Worm (Caenorhabditis elegans) whole organism, late embryonic: ENCODE data around the gene Y37A1B.7.

Experiments
- T23F11.4 ChIP-seq: fragments of 200-800 bp; sonication (Bioruptor generic); optimal IDR thresholded peaks from 2 replicates; lab custom pipeline; 2018; ENCODE audit warnings: mild to moderate bottlenecking, missing genetic modification characterization, missing compliant biosample characterization
- ama-1 ChIP-seq: fragments of 150-350 bp; optimal IDR thresholded peaks from 2 replicates; lab custom pipeline; 2014
- ceh-14 ChIP-seq: sonication (generic microtip); optimal IDR thresholded peaks from 2 replicates; lab custom pipeline; 2016; ENCODE audit warnings: missing genotype, missing genetic modification characterization, missing compliant biosample characterization
- ceh-19 ChIP-seq: fragments of 200-800 bp; sonication (Bioruptor generic); optimal IDR thresholded peaks from 2 replicates; lab custom pipeline; 2018; ENCODE audit warnings: mild to moderate bottlenecking, missing genetic modification characterization, missing compliant biosample characterization
- ceh-31 ChIP-seq: sonication (generic microtip); optimal IDR thresholded peaks from 2 replicates; lab custom pipeline; 2016; ENCODE audit warnings: missing genetic modification characterization, missing compliant biosample characterization
- ceh-34 ChIP-seq: sonication (generic microtip); optimal IDR thresholded peaks from 2 replicates; lab custom pipeline; 2016; ENCODE audit warnings: mild to moderate bottlenecking, missing genetic modification characterization, missing compliant biosample characterization
- ceh-45 ChIP-seq: fragments of 200-800 bp; sonication (Bioruptor generic); IDR thresholded peaks from 2 replicates; pipeline ENCODE4 v1.3.6; 2022; ENCODE audit warnings: missing genetic modification reagents, missing genetic modification characterization, missing compliant biosample characterization
- ceh-6 ChIP-seq: fragments of 200-800 bp; sonication (Bioruptor generic); optimal IDR thresholded peaks from 2 replicates; lab custom pipeline; 2018; ENCODE audit warnings: mild to moderate bottlenecking, missing genetic modification characterization, missing compliant biosample characterization
- ceh-9 ChIP-seq: sonication (generic microtip); optimal IDR thresholded peaks from 2 replicates; lab custom pipeline; 2016; ENCODE audit warnings: mild to moderate bottlenecking, missing genetic modification characterization, inconsistent platforms, missing compliant biosample characterization
- che-1 ChIP-seq: sonication (generic microtip); optimal IDR thresholded peaks from 2 replicates; lab custom pipeline; 2016; ENCODE audit warnings: mild to moderate bottlenecking, missing genetic modification characterization, missing compliant biosample characterization
- dmd-4 ChIP-seq: sonication (generic microtip); optimal IDR thresholded peaks from 2 replicates; lab custom pipeline; 2016; ENCODE audit warnings: borderline replicate concordance, missing genetic modification characterization, missing compliant biosample characterization
- ets-4 ChIP-seq: sonication (generic microtip); optimal IDR thresholded peaks from 2 replicates; lab custom pipeline; 2016; ENCODE audit warnings: missing genetic modification characterization, missing compliant biosample characterization
- fax-1 ChIP-seq: sonication (generic microtip); optimal IDR thresholded peaks from 2 replicates; lab custom pipeline; 2016; ENCODE audit warnings: missing genotype, missing genetic modification characterization, missing compliant biosample characterization
- gmeb-2 ChIP-seq: sonication (generic microtip); optimal IDR thresholded peaks from 2 replicates; lab custom pipeline; 2016; ENCODE audit warnings: missing genetic modification characterization, inconsistent platforms, missing compliant biosample characterization
- hlh-30 ChIP-seq: sonication (generic microtip); optimal IDR thresholded peaks from 2 replicates; lab custom pipeline; 2017; ENCODE audit warnings: antibody characterized with exemption, missing genetic modification characterization, missing compliant biosample characterization; ENCODE audit not compliant: insufficient read depth
- madf-2 ChIP-seq: sonication (generic microtip); optimal IDR thresholded peaks from 2 replicates; lab custom pipeline; 2017; ENCODE audit warnings: missing genetic modification characterization, missing compliant biosample characterization
- nfya-1 ChIP-seq: sonication (generic microtip); optimal IDR thresholded peaks from 2 replicates; lab custom pipeline; 2017; ENCODE audit warnings: missing genetic modification characterization, mild to moderate bottlenecking, missing compliant biosample characterization, antibody characterized with exemption, moderate library complexity
- nhr-232 ChIP-seq: sonication (generic microtip); optimal IDR thresholded peaks from 2 replicates; lab custom pipeline; 2016; ENCODE audit warnings: missing genetic modification characterization, missing compliant biosample characterization
- odd-2 ChIP-seq: sonication (generic microtip); optimal IDR thresholded peaks from 2 replicates; lab custom pipeline; 2017; ENCODE audit warnings: antibody characterized with exemption, mild to moderate bottlenecking, missing genetic modification characterization, missing compliant biosample characterization
- pag-3 ChIP-seq: sonication (generic microtip); optimal IDR thresholded peaks from 2 replicates; lab custom pipeline; 2016; ENCODE audit warnings: missing compliant biosample characterization, missing genetic modification characterization, borderline replicate concordance
- pat-9 ChIP-seq: fragments of 200-800 bp; sonication (Bioruptor generic); optimal IDR thresholded peaks from 2 replicates; lab custom pipeline; 2018; ENCODE audit warnings: mild to moderate bottlenecking, missing genetic modification characterization, moderate library complexity, missing compliant biosample characterization
- pqm-1 ChIP-seq: sonication (generic microtip); optimal IDR thresholded peaks from 2 replicates; lab custom pipeline; 2016; ENCODE audit warnings: missing genetic modification characterization, missing compliant biosample characterization
- pros-1 ChIP-seq: fragments of 150-350 bp; optimal IDR thresholded peaks from 2 replicates; lab custom pipeline; 2014; ENCODE audit warnings: missing biosample characterization, missing genetic modification reagents, missing genetic modification characterization
- sox-2 ChIP-seq: fragments of 200-800 bp; sonication (Bioruptor generic); IDR thresholded peaks from 2 replicates; pipeline ENCODE4 v1.3.6; 2022; ENCODE audit warnings: missing genetic modification reagents, missing genetic modification characterization, missing compliant biosample characterization
- sox-4 ChIP-seq: sonication (generic microtip); optimal IDR thresholded peaks from 2 replicates; lab custom pipeline; 2017; ENCODE audit warnings: mild to moderate bottlenecking, missing genetic modification characterization, inconsistent platforms, missing compliant biosample characterization
- tbx-2 ChIP-seq: sonication (generic microtip); optimal IDR thresholded peaks from 2 replicates; lab custom pipeline; 2016; ENCODE audit warnings: missing genetic modification characterization, missing compliant biosample characterization
- tbx-7 ChIP-seq: sonication (generic microtip); optimal IDR thresholded peaks from 2 replicates; lab custom pipeline; 2016; ENCODE audit warnings: missing genotype, missing genetic modification characterization, missing compliant biosample characterization
- ttx-3 ChIP-seq: sonication (generic microtip); optimal IDR thresholded peaks from 2 replicates; lab custom pipeline; 2016; ENCODE audit warnings: missing genetic modification reagents, missing genetic modification characterization, missing compliant biosample characterization
- unc-55 ChIP-seq: sonication (generic microtip); optimal IDR thresholded peaks from 2 replicates; lab custom pipeline; 2017; ENCODE audit warnings: missing biosample characterization, missing genetic modification reagents, missing genetic modification characterization
- unc-86 ChIP-seq: sonication (generic microtip); optimal IDR thresholded peaks from 2 replicates; lab custom pipeline; 2016; ENCODE audit warnings: missing genetic modification characterization, missing compliant biosample characterization
- ztf-16 ChIP-seq: sonication (generic microtip); optimal IDR thresholded peaks from 2 replicates; lab custom pipeline; 2017; ENCODE audit warnings: missing genetic modification characterization, missing compliant biosample characterization

The Y37A1B.7 gene

DNA sequence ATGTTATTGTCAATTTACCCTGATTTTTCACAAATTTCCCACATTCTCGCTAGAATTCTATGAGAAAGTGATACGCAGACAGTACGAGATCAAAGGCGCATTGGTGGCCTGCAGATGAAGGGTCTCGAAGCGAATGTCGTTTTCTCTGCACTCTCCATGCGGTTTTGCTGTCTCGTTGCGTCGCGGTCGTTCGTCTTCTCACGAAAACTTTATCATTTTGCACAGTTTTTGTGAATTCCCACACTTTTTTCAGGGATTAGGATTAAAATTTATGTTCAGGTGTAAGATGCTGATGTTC lies 27.4 kb upstream of the Y37A1B.7 start (continued):
- no peak for TF ChIP-seq tbx-7 (tag; lab: Kevin White, UChicago)
- TF ChIP-seq fax-1 (tag; lab: Kevin White, UChicago) = no peak
- TF ChIP-seq ets-4 (tag; lab: Kevin White, UChicago) = no peak
- TF ChIP-seq gmeb-2 (tag; lab: Kevin White, UChicago) = no peak
- no peak for TF ChIP-seq hlh-30
- TF ChIP-seq tbx-2 = peak; percentile 38
- peak; percentile 45 for TF ChIP-seq ceh-31 (tag; lab: Kevin White, UChicago)
- TF ChIP-seq, all 69 proteins: peak for 12

ce11 chrIV:14070185-14070991 lies 26.8 kb upstream of the Y37A1B.7 start:
- no peak for TF ChIP-seq che-1 (tag; lab: Kevin White, UChicago)
- TF ChIP-seq ceh-14 (tag; lab: Kevin White, UChicago) = peak; percentile 4

DNA sequence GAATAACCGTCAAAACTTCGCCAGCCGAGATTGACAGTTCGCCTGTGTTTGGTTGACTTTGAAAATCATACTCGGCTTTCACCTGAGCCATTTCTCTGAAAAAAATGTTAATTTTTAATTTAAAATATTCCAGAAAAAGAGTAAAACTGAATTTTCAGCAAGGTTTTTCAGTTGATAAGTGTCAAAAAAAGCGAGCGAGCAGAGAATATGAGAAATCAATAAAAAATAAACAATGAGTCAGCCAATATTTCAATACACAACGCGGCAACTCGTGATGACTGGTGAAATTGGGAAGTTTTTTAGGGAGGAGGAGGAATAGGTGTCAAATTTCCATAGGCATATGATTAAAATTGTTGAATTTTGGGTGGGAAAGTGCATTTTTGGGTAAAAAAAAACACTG lies 26.2 kb upstream of the Y37A1B.7 start, which contains the start of gene lst-4:
Gene lst-4, minus strand, starts transcription at position 101 of the 400 bp plus-strand sequence.
- TF ChIP-seq ceh-34 (tag; lab: Kevin White, UChicago) = peak; percentile 14
- no peak for TF ChIP-seq nfya-1 (tag; lab: Kevin White, UChicago)

ce11 chrIV:14066403-14066802 lies 22.8 kb upstream of the Y37A1B.7 start:
- TF ChIP-seq ttx-3 (tag; lab: Kevin White, UChicago) (no peak), pag-3 (no peak), ceh-34 (tag; lab: Kevin White, UChicago) (no peak), pqm-1 (tag; lab: Kevin White, UChicago) (no peak), nhr-232 (no peak)

DNA sequence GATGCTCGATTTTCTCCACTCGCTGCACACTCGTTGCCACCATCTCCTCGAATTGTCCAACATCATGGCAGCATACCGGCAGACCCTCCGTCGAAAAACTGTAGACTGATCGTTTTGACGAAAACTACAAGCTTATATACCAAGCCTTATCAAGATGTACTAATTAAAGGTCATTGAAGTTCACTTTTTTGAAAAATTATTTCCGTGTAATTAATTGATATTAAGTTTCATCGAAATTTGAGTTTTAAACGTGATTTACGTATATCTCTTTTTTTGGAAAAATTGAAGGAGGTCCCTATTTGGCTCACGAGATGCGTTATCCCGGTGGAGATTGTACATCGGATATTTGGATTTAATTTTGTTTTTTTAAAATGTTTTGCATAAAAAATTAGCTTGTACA lies 17.0 kb upstream of the Y37A1B.7 start, which contains the start of gene Y37A1B.4:
Gene Y37A1B.4, minus strand, starts transcription at position 101 of the 400 bp plus-strand sequence.
- TF ChIP-seq ama-1 (lab: Kevin White, UChicago) (no peak), gmeb-2 (tag; lab: Kevin White, UChicago) (no peak), ttx-3 (tag; lab: Kevin White, UChicago) (no peak), unc-55 (GFP tag; lab: Kevin White, UChicago) (no peak), ceh-9 (tag; lab: Kevin White, UChicago) (no peak), tbx-2 (no peak), unc-86 (tag; lab: Kevin White, UChicago) (no peak), T23F11.4 (no peak), ceh-6 (GFP tag; lab: Kevin White, UChicago) (no peak), ceh-31 (tag; lab: Kevin White, UChicago) (no peak), sox-2 (GFP tag; lab: Robert Waterston, UW) (no peak)

DNA sequence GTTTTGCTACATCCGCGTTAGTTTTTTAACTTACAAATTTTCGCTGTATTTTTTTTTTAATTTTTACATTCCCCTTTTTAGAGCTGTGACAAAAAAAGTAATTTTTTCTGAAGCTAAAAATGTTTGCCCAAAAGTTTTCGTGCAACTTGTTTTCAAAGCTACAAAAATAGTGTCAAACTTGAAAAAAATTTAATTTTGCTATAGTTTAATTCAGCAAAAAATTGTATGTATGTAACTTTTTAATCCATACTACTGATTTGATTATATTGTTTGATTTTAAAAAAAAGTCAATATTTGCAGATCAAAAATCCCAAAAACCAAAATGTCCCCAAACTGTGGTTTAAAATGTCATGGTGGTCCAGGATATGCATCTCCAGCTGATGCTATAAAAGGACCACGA lies 7.3 kb upstream of the Y37A1B.7 start, which contains the start of gene semo-1:
Gene semo-1, plus strand, starts transcription at position 301 of the 400 bp plus-strand sequence.
- TF ChIP-seq madf-2 (tag; lab: Kevin White, UChicago) (no peak), ceh-45 (GFP tag; lab: Robert Waterston, UW) (no peak), odd-2 (tag; lab: Kevin White, UChicago) (no peak), nhr-232 (no peak), dmd-4 (tag; lab: Kevin White, UChicago) (no peak), ceh-14 (tag; lab: Kevin White, UChicago) (no peak), ztf-16 (tag; lab: Kevin White, UChicago) (no peak), pat-9 (tag; lab: Kevin White, UChicago) (no peak), pros-1 (tag; lab: Kevin White, UChicago) (no peak), pag-3 (no peak), sox-4 (tag; lab: Kevin White, UChicago) (no peak), ceh-19 (GFP tag; lab: Kevin White, UChicago) (no peak), ceh-34 (tag; lab: Kevin White, UChicago) (no peak), gmeb-2 (tag; lab: Kevin White, UChicago) (no peak)
